Fruit fly (Drosophila melanogaster) whole organism, embryonic: ENCODE results near the gene CG1889.

ENCODE experiments used
- BEAF-32 ChIP-seq: fragments of 200-800 bp; sonication (Bioruptor generic); optimal IDR thresholded peaks from 3 replicates; lab custom pipeline; 2017; ENCODE audit warnings: missing biosample characterization, missing genetic modification characterization, mild to moderate bottlenecking, moderate library complexity, missing genetic modification reagents
- Bdp1 ChIP-seq: fragments of 200-800 bp; sonication (Bioruptor generic); optimal IDR thresholded peaks from 3 replicates; lab custom pipeline; 2016; ENCODE audit warnings: missing biosample characterization, missing genetic modification characterization
- CG10462 ChIP-seq: fragments of 200-800 bp; sonication (Bioruptor generic); optimal IDR thresholded peaks from 2 replicates; lab custom pipeline; 2016; ENCODE audit warnings: missing biosample characterization, missing genetic modification characterization
- CG11504 ChIP-seq: fragments of 200-800 bp; sonication (Bioruptor generic); optimal IDR thresholded peaks from 3 replicates; lab custom pipeline; 2019; ENCODE audit warnings: missing biosample characterization, mild to moderate bottlenecking, missing genetic modification characterization, moderate library complexity
- CG11696 ChIP-seq: fragments of 200-800 bp; sonication (Bioruptor generic); IDR thresholded peaks from 2 replicates; pipeline ENCODE4 v1.3.6; 2022; ENCODE audit warnings: missing biosample characterization, missing genetic modification characterization
- CG12071 ChIP-seq: fragments of 200-800 bp; sonication (Bioruptor generic); optimal IDR thresholded peaks from 3 replicates; lab custom pipeline; 2018; ENCODE audit warnings: missing biosample characterization, mild to moderate bottlenecking, missing genetic modification characterization
- CG14014 ChIP-seq: fragments of 200-800 bp; sonication (Bioruptor generic); IDR thresholded peaks from 2 replicates; pipeline ENCODE4 v1.3.6; 2022; ENCODE audit warnings: missing biosample characterization, missing genetic modification characterization
- CG15479 ChIP-seq: fragments of 200-800 bp; sonication (Bioruptor generic); optimal IDR thresholded peaks from 3 replicates; lab custom pipeline; 2019; ENCODE audit warnings: missing biosample characterization, mild to moderate bottlenecking, missing genetic modification characterization, moderate library complexity
- CG15601 ChIP-seq: fragments of 200-800 bp; sonication (Bioruptor generic); optimal IDR thresholded peaks from 3 replicates; lab custom pipeline; 2019; ENCODE audit warnings: missing biosample characterization, mild to moderate bottlenecking, missing genetic modification characterization, moderate library complexity
- CG32767 ChIP-seq: fragments of 200-800 bp; sonication (Bioruptor generic); IDR thresholded peaks from 2 replicates; pipeline ENCODE4 v1.3.6; 2022; ENCODE audit warnings: missing biosample characterization, missing genetic modification characterization
- CG4328 ChIP-seq: fragments of 200-800 bp; sonication (Bioruptor generic); optimal IDR thresholded peaks from 3 replicates; lab custom pipeline; 2017; ENCODE audit warnings: missing biosample characterization, missing genetic modification reagents, missing genetic modification characterization
- CG4360 ChIP-seq: fragments of 200-800 bp; sonication (Bioruptor generic); IDR thresholded peaks from 2 replicates; pipeline ENCODE4 v1.3.6; 2022; ENCODE audit warnings: missing biosample characterization, missing genetic modification characterization
- CG4730 ChIP-seq: fragments of 200-800 bp; sonication (Bioruptor generic); IDR thresholded peaks from 2 replicates; pipeline ENCODE4 v1.3.6; 2022; ENCODE audit warnings: missing biosample characterization, missing genetic modification characterization
- CG6272 ChIP-seq: fragments of 200-800 bp; sonication (Bioruptor generic); IDR thresholded peaks from 2 replicates; pipeline ENCODE4 v1.3.6; 2022; ENCODE audit warnings: missing biosample characterization, missing genetic modification characterization
- CG6654 ChIP-seq: fragments of 200-800 bp; sonication (Bioruptor generic); optimal IDR thresholded peaks from 2 replicates; lab custom pipeline; 2017; ENCODE audit warnings: missing biosample characterization, mild to moderate bottlenecking, missing genetic modification characterization
- CG7357 ChIP-seq: fragments of 200-800 bp; sonication (Bioruptor generic); IDR thresholded peaks from 3 replicates; pipeline ENCODE4 v1.3.6; 2022; ENCODE audit warnings: missing biosample characterization, missing genetic modification characterization
- CG7786 ChIP-seq: fragments of 200-800 bp; sonication (Bioruptor generic); optimal IDR thresholded peaks from 2 replicates; lab custom pipeline; 2016; ENCODE audit warnings: missing biosample characterization, missing genetic modification characterization
- CG8281 ChIP-seq: fragments of 200-800 bp; sonication (Bioruptor generic); optimal IDR thresholded peaks from 2 replicates; lab custom pipeline; 2018; ENCODE audit warnings: missing biosample characterization, mild to moderate bottlenecking, missing genetic modification characterization, moderate library complexity
- CG9876 ChIP-seq: fragments of 200-800 bp; sonication (Bioruptor generic); optimal IDR thresholded peaks from 2 replicates; lab custom pipeline; 2016; ENCODE audit warnings: missing biosample characterization, missing genetic modification characterization
- CHES-1-like ChIP-seq: fragments of 200-800 bp; sonication (Bioruptor generic); optimal IDR thresholded peaks from 2 replicates; lab custom pipeline; 2016; ENCODE audit warnings: missing biosample characterization, missing genetic modification characterization
- CTCF ChIP-seq: fragments of 200-800 bp; sonication (Bioruptor generic); optimal IDR thresholded peaks from 2 replicates; lab custom pipeline; 2017; ENCODE audit warnings: missing biosample characterization, mild to moderate bottlenecking, missing genetic modification characterization, moderate library complexity
- Dref ChIP-seq: fragments of 200-800 bp; sonication (Bioruptor generic); IDR thresholded peaks from 2 replicates; pipeline ENCODE4 v1.3.6; 2022; ENCODE audit warnings: missing biosample characterization, missing genetic modification characterization
- Eip74EF ChIP-seq, 2 experiments: fragments of 200-800 bp in 1 of 2; fragments of >200 bp in 1 of 2; sonication (Bioruptor generic) in 1 of 2; optimal IDR thresholded peaks; 2 replicates each; lab custom pipeline; 2017 to 2019; ENCODE audit warnings: missing biosample characterization in 2 of 2, missing genetic modification characterization in 2 of 2, mild to moderate bottlenecking in 1 of 2, moderate library complexity in 1 of 2
- Hand ChIP-seq: fragments of 200-800 bp; sonication (Bioruptor generic); optimal IDR thresholded peaks from 2 replicates; lab custom pipeline; 2017; ENCODE audit warnings: mild to moderate bottlenecking, missing biosample characterization, missing genetic modification reagents, missing genetic modification characterization
- Hmr ChIP-seq: fragments of 200-800 bp; sonication (Bioruptor generic); optimal IDR thresholded peaks from 3 replicates; lab custom pipeline; 2017; ENCODE audit warnings: mild to moderate bottlenecking, missing biosample characterization, missing genetic modification reagents, missing genetic modification characterization
- Meics ChIP-seq: fragments of 200-800 bp; sonication (Bioruptor generic); optimal IDR thresholded peaks from 2 replicates; lab custom pipeline; 2017; ENCODE audit warnings: missing biosample characterization, mild to moderate bottlenecking, missing genetic modification characterization
- Neu2 ChIP-seq: fragments of 200-800 bp; sonication (Bioruptor generic); optimal IDR thresholded peaks from 3 replicates; lab custom pipeline; 2016; ENCODE audit warnings: missing biosample characterization, missing genetic modification characterization, borderline replicate concordance
- Ptx1 ChIP-seq: fragments of 200-800 bp; sonication (Bioruptor generic); IDR thresholded peaks from 2 replicates; pipeline ENCODE4 v1.3.6; 2022; ENCODE audit warnings: missing biosample characterization, missing genetic modification characterization
- Sox102F ChIP-seq: fragments of 200-800 bp; sonication (Bioruptor generic); optimal IDR thresholded peaks from 2 replicates; lab custom pipeline; 2018; ENCODE audit warnings: missing biosample characterization, mild to moderate bottlenecking, missing genetic modification characterization, moderate library complexity
- Stat92E ChIP-seq, 3 experiments: fragments of >200 bp in 2 of 3; fragments of 200-800 bp in 1 of 3; sonication (Bioruptor generic) in 1 of 3; optimal IDR thresholded peaks; 2 replicates each; lab custom pipeline; 2017 to 2019; ENCODE audit warnings: missing biosample characterization in 3 of 3, missing genetic modification characterization in 3 of 3, mild to moderate bottlenecking in 1 of 3, moderate library complexity in 1 of 3
- Vsx1 ChIP-seq: fragments of 200-800 bp; sonication (Bioruptor generic); optimal IDR thresholded peaks from 2 replicates; lab custom pipeline; 2017; ENCODE audit warnings: missing biosample characterization, mild to moderate bottlenecking, missing genetic modification characterization, missing genetic modification reagents
- Xbp1 ChIP-seq: fragments of 200-800 bp; sonication (Bioruptor generic); optimal IDR thresholded peaks from 3 replicates; lab custom pipeline; 2016; ENCODE audit warnings: missing biosample characterization, mild to moderate bottlenecking, missing genetic modification characterization
- ash1 ChIP-seq: fragments of 200-800 bp; sonication (Bioruptor generic); optimal IDR thresholded peaks from 2 replicates; lab custom pipeline; 2018; ENCODE audit warnings: missing biosample characterization, mild to moderate bottlenecking, missing genetic modification characterization
- bbx ChIP-seq: fragments of 200-800 bp; sonication (Bioruptor generic); IDR thresholded peaks from 2 replicates; pipeline ENCODE4 v1.3.6; 2022; ENCODE audit warnings: missing biosample characterization, missing genetic modification characterization; ENCODE audit not compliant: partially characterized antibody
- bsh ChIP-seq, 2 experiments: fragments of 200-800 bp; sonication (Bioruptor generic); optimal IDR thresholded peaks; 2 replicates each; lab custom pipeline; 2017 to 2018; ENCODE audit warnings: mild to moderate bottlenecking in 2 of 2, missing biosample characterization in 2 of 2, missing genetic modification characterization in 2 of 2, moderate library complexity in 1 of 2
- crol ChIP-seq: fragments of 200-800 bp; sonication (Bioruptor generic); IDR thresholded peaks from 2 replicates; pipeline ENCODE4 v1.3.6; 2022; ENCODE audit warnings: missing biosample characterization, missing genetic modification characterization
- danr ChIP-seq: fragments of 200-800 bp; sonication (Bioruptor generic); IDR thresholded peaks from 2 replicates; pipeline ENCODE4 v1.3.6; 2022; ENCODE audit warnings: missing biosample characterization, missing genetic modification characterization
- gem ChIP-seq: fragments of 200-800 bp; sonication (Bioruptor generic); optimal IDR thresholded peaks from 2 replicates; lab custom pipeline; 2019; ENCODE audit warnings: missing biosample characterization, mild to moderate bottlenecking, missing genetic modification characterization, moderate library complexity
- grn ChIP-seq: fragments of 200-800 bp; sonication (Bioruptor generic); optimal IDR thresholded peaks from 3 replicates; lab custom pipeline; 2017; ENCODE audit warnings: missing biosample characterization, missing genetic modification characterization
- gt ChIP-seq: fragments of 200-800 bp; sonication (Bioruptor generic); IDR thresholded peaks from 2 replicates; pipeline ENCODE4 v1.3.6; 2022; ENCODE audit warnings: missing biosample characterization, missing genetic modification characterization
- kay ChIP-seq: fragments of 200-800 bp; sonication (Bioruptor generic); optimal IDR thresholded peaks from 2 replicates; lab custom pipeline; 2016; ENCODE audit warnings: missing biosample characterization, missing genetic modification characterization
- lmd ChIP-seq: fragments of 200-800 bp; sonication (Bioruptor generic); IDR thresholded peaks from 2 replicates; pipeline ENCODE4 v1.3.6; 2022; ENCODE audit warnings: missing biosample characterization, missing genetic modification characterization
- nmo ChIP-seq: fragments of 200-800 bp; sonication (Bioruptor generic); optimal IDR thresholded peaks from 2 replicates; lab custom pipeline; 2018; ENCODE audit warnings: missing biosample characterization, mild to moderate bottlenecking, missing genetic modification characterization, moderate library complexity
- sd ChIP-seq: fragments of 200-800 bp; sonication (Bioruptor generic); optimal IDR thresholded peaks from 3 replicates; lab custom pipeline; 2018; ENCODE audit warnings: missing biosample characterization, mild to moderate bottlenecking, missing genetic modification characterization, moderate library complexity
- seq ChIP-seq: fragments of 200-800 bp; sonication (Bioruptor generic); IDR thresholded peaks from 2 replicates; pipeline ENCODE4 v1.3.6; 2022; ENCODE audit warnings: missing biosample characterization, missing genetic modification characterization
- sob ChIP-seq: fragments of 200-800 bp; sonication (Bioruptor generic); IDR thresholded peaks from 2 replicates; pipeline ENCODE4 v1.3.6; 2022; ENCODE audit warnings: missing biosample characterization, missing genetic modification characterization
- sug ChIP-seq: fragments of 200-800 bp; optimal IDR thresholded peaks from 2 replicates; lab custom pipeline; 2019; ENCODE audit warnings: missing biosample characterization, mild to moderate bottlenecking, missing genetic modification characterization, moderate library complexity
- tx ChIP-seq: fragments of 200-800 bp; sonication (Bioruptor generic); optimal IDR thresholded peaks from 2 replicates; lab custom pipeline; 2016; ENCODE audit warnings: missing biosample characterization, missing genetic modification characterization
- zf30C ChIP-seq: fragments of 200-800 bp; sonication (Bioruptor generic); optimal IDR thresholded peaks from 3 replicates; lab custom pipeline; 2018; ENCODE audit warnings: missing biosample characterization, mild to moderate bottlenecking, missing genetic modification characterization

Gene CG1889

dm6 chrX:9987361-9988087 lies 22.5 kb downstream of the CG1889 start (continued):
- TF ChIP-seq gem (peak; percentile 53), Xbp1 (no peak), grn (GFP tag; lab: Kevin White, UChicago) (no peak), CG6654 (no peak), gt (GFP tag; lab: Robert Waterston, UW) (no peak), sob (no peak), CG8281 (tag; lab: Kevin White, UChicago) (no peak), CG7357 (GFP tag; lab: Robert Waterston, UW) (0 out of 3 replicates have a peak, but pooled peaks have one; percentile 30), CG7786 (GFP tag; lab: Kevin White, UChicago) (no peak), zf30C (GFP tag; lab: Kevin White, UChicago) (no peak), sug (tag; lab: Kevin White, UChicago) (peak; percentile 17), sd (tag; lab: Kevin White, UChicago) (peak; percentile 20), CG10462 (GFP tag; lab: Kevin White, UChicago) (no peak), CG6272 (GFP tag; lab: Robert Waterston, UW) (0 out of 2 replicates have a peak, but pooled peaks have one; percentile 27), CG4730 (GFP tag; lab: Robert Waterston, UW) (peak; percentile 45; the same call in 1 of the 2 replicates), CG9876 (GFP tag; lab: Kevin White, UChicago) (no peak), Sox102F (GFP tag; lab: Kevin White, UChicago) (no peak), seq (GFP tag; lab: Robert Waterston, UW) (0 out of 2 replicates have a peak, but pooled peaks have one; percentile 33), Neu2 (GFP tag; lab: Kevin White, UChicago) (no peak), kay (GFP tag; lab: Kevin White, UChicago) (no peak), BEAF-32 (GFP tag; lab: Kevin White, UChicago) (no peak), tx (GFP tag; lab: Kevin White, UChicago) (no peak), CG32767 (GFP tag; lab: Robert Waterston, UW) (no peak), crol (no peak), nmo (GFP tag; lab: Kevin White, UChicago) (no peak), Dref (GFP tag; lab: Robert Waterston, UW) (no peak), CHES-1-like (GFP tag; lab: Kevin White, UChicago) (no peak), CG4360 (GFP tag; lab: Robert Waterston, UW) (no peak), CG15479 (GFP tag; lab: Kevin White, UChicago) (no peak), Hmr (GFP tag; lab: Kevin White, UChicago) (peak; percentile 34), Eip74EF (GFP tag; optimal IDR thresholded peaks at IDR 0.05; lab: Kevin White, UChicago) (peak in 1 of 2 experiments; percentile 67), lmd (GFP tag; lab: Robert Waterston, UW) (peak; percentile 43; the same call in 1 of the 2 replicates), bbx (GFP tag; lab: Robert Waterston, UW) (no peak), Bdp1 (GFP tag; lab: Kevin White, UChicago) (no peak), Ptx1 (GFP tag; lab: Robert Waterston, UW) (peak; percentile 31), CG4328 (GFP tag; lab: Kevin White, UChicago) (no peak), Vsx1 (GFP tag; lab: Kevin White, UChicago) (no peak), CG15601 (tag; lab: Kevin White, UChicago) (no peak), CG12071 (GFP tag; lab: Kevin White, UChicago) (no peak), danr (GFP tag; lab: Robert Waterston, UW) (peak; percentile 21; the same call in 1 of the 2 replicates), ash1 (GFP tag; lab: Kevin White, UChicago) (no peak), Hand (no peak), CTCF (GFP tag; lab: Kevin White, UChicago) (no peak), Meics (GFP tag; lab: Kevin White, UChicago) (peak; percentile 10), CG11504 (peak; percentile 33), bsh (GFP tag; optimal IDR thresholded peaks at IDR 0.05; lab: Kevin White, UChicago) (no peak), CG11696 (GFP tag; lab: Robert Waterston, UW) (0 out of 2 replicates have a peak, but pooled peaks have one; percentile 7), CG14014 (GFP tag; lab: Robert Waterston, UW) (peak; percentile 46; the same call in 1 of the 2 replicates), Stat92E (GFP tag; optimal IDR thresholded peaks at IDR 0.05; lab: Kevin White, UChicago) (no peak)
